Fruit fly (Drosophila melanogaster) whole organism, prepupa: Measurements from ENCODE around the gene Mkp3.

Source experiments
- Blimp-1 ChIP-seq: fragments of 200-800 bp; sonication (Bioruptor generic); optimal IDR thresholded peaks from 3 replicates; lab custom pipeline; 2017; ENCODE audit warnings: missing biosample characterization, missing genetic modification characterization, mild to moderate bottlenecking, moderate library complexity, missing genetic modification reagents
- CG10631 ChIP-seq: fragments of 200-800 bp; sonication (Bioruptor generic); optimal IDR thresholded peaks from 2 replicates; lab custom pipeline; 2016; ENCODE audit warnings: missing biosample characterization, missing genetic modification characterization
- CG10669 ChIP-seq: fragments of 200-800 bp; sonication (Bioruptor generic); optimal IDR thresholded peaks from 3 replicates; lab custom pipeline; 2018; ENCODE audit warnings: missing biosample characterization, mild to moderate bottlenecking, missing genetic modification characterization, moderate library complexity
- CG11902 ChIP-seq: fragments of 200-800 bp; sonication (Bioruptor generic); optimal IDR thresholded peaks from 3 replicates; lab custom pipeline; 2016; ENCODE audit warnings: missing biosample characterization, missing genetic modification characterization
- CG15336 ChIP-seq: fragments of 200-800 bp; sonication (Bioruptor generic); IDR thresholded peaks from 2 replicates; pipeline ENCODE4 v1.3.6; 2022; ENCODE audit warnings: missing biosample characterization, missing genetic modification characterization
- CG1621 ChIP-seq: fragments of 200-800 bp; sonication (Bioruptor generic); optimal IDR thresholded peaks from 3 replicates; lab custom pipeline; 2018; ENCODE audit warnings: missing biosample characterization, mild to moderate bottlenecking, missing genetic modification characterization
- CG3032 ChIP-seq: fragments of 200-800 bp; optimal IDR thresholded peaks from 2 replicates; lab custom pipeline; 2019; ENCODE audit warnings: missing biosample characterization, mild to moderate bottlenecking, missing genetic modification characterization, moderate library complexity
- CG32006 ChIP-seq: fragments of 200-800 bp; sonication (Bioruptor generic); optimal IDR thresholded peaks from 3 replicates; lab custom pipeline; 2017; ENCODE audit warnings: missing biosample characterization, mild to moderate bottlenecking, missing genetic modification characterization
- CG34406 ChIP-seq: fragments of 200-800 bp; sonication (Bioruptor generic); optimal IDR thresholded peaks from 3 replicates; lab custom pipeline; 2016; ENCODE audit warnings: missing biosample characterization, missing genetic modification characterization
- CG3919 ChIP-seq: fragments of 200-800 bp; sonication (Bioruptor generic); optimal IDR thresholded peaks from 3 replicates; lab custom pipeline; 2016; ENCODE audit warnings: missing biosample characterization, missing genetic modification characterization
- CG4318 ChIP-seq: fragments of 200-800 bp; sonication (Bioruptor generic); optimal IDR thresholded peaks from 3 replicates; lab custom pipeline; 2017; ENCODE audit warnings: missing biosample characterization, mild to moderate bottlenecking, missing genetic modification characterization
- CG6854 ChIP-seq: fragments of 200-800 bp; sonication (Bioruptor generic); optimal IDR thresholded peaks from 2 replicates; lab custom pipeline; 2017; ENCODE audit warnings: missing biosample characterization, mild to moderate bottlenecking, missing genetic modification characterization
- CG8319 ChIP-seq: fragments of 200-800 bp; sonication (Bioruptor generic); optimal IDR thresholded peaks from 3 replicates; lab custom pipeline; 2016; ENCODE audit warnings: missing biosample characterization, missing genetic modification characterization
- CG8632 ChIP-seq: fragments of 200-800 bp; sonication (Bioruptor generic); optimal IDR thresholded peaks from 3 replicates; lab custom pipeline; 2016; ENCODE audit warnings: missing biosample characterization, missing genetic modification characterization
- Eip75B ChIP-seq: fragments of 200-800 bp; sonication (Bioruptor generic); optimal IDR thresholded peaks from 3 replicates; lab custom pipeline; 2016; ENCODE audit warnings: missing biosample characterization, missing genetic modification characterization
- Eip78C ChIP-seq: fragments of 200-800 bp; sonication (Bioruptor generic); peaks from one replicate; lab custom pipeline; 2016; ENCODE audit warnings: missing biosample characterization, missing genetic modification characterization
- Eip93F ChIP-seq: fragments of 200-800 bp; sonication (Bioruptor generic); optimal IDR thresholded peaks from 2 replicates; lab custom pipeline; 2016; ENCODE audit warnings: missing biosample characterization, mild to moderate bottlenecking, missing genetic modification characterization
- Ets96B ChIP-seq: fragments of 200-800 bp; optimal IDR thresholded peaks from 2 replicates; lab custom pipeline; 2019; ENCODE audit warnings: missing biosample characterization, mild to moderate bottlenecking, missing genetic modification characterization, moderate library complexity
- Gug ChIP-seq: fragments of 200-800 bp; sonication (Bioruptor generic); IDR thresholded peaks from 2 replicates; pipeline ENCODE4 v1.3.6; 2022; ENCODE audit warnings: missing biosample characterization, missing genetic modification characterization
- Hr38 ChIP-seq: sonication (Bioruptor generic); optimal IDR thresholded peaks from 2 replicates; lab custom pipeline; 2016; ENCODE audit warnings: missing biosample characterization, missing genetic modification characterization
- Hr4 ChIP-seq: fragments of 200-800 bp; sonication (Bioruptor generic); optimal IDR thresholded peaks from 3 replicates; lab custom pipeline; 2016; ENCODE audit warnings: missing biosample characterization, missing genetic modification characterization
- Lpt ChIP-seq: fragments of 200-800 bp; sonication (Bioruptor generic); optimal IDR thresholded peaks from 3 replicates; lab custom pipeline; 2016; ENCODE audit warnings: missing biosample characterization, missing genetic modification characterization
- Met ChIP-seq: fragments of 200-800 bp; sonication (Bioruptor generic); optimal IDR thresholded peaks from 3 replicates; lab custom pipeline; 2016; ENCODE audit warnings: missing biosample characterization, missing genetic modification characterization
- Smox ChIP-seq: fragments of 200-800 bp; sonication (Bioruptor generic); optimal IDR thresholded peaks from 3 replicates; lab custom pipeline; 2016; ENCODE audit warnings: missing biosample characterization, missing genetic modification characterization
- Sox102F ChIP-seq: fragments of 200-800 bp; sonication (Bioruptor generic); optimal IDR thresholded peaks from 2 replicates; lab custom pipeline; 2016; ENCODE audit warnings: missing biosample characterization, mild to moderate bottlenecking, missing genetic modification characterization
- Sox14 ChIP-seq: fragments of 200-800 bp; sonication (Bioruptor generic); optimal IDR thresholded peaks from 3 replicates; lab custom pipeline; 2016; ENCODE audit warnings: missing biosample characterization, missing genetic modification characterization
- Sox15 ChIP-seq: fragments of 200-800 bp; sonication (Bioruptor generic); optimal IDR thresholded peaks from 3 replicates; lab custom pipeline; 2016; ENCODE audit warnings: missing biosample characterization, missing genetic modification characterization
- achi ChIP-seq: fragments of 200-800 bp; sonication (Bioruptor generic); optimal IDR thresholded peaks from 3 replicates; lab custom pipeline; 2016; ENCODE audit warnings: missing biosample characterization, missing genetic modification characterization
- acj6 ChIP-seq: fragments of 200-800 bp; sonication (Bioruptor generic); optimal IDR thresholded peaks from 3 replicates; lab custom pipeline; 2016; ENCODE audit warnings: missing biosample characterization, missing genetic modification characterization
- cyc ChIP-seq: fragments of 200-800 bp; sonication (Bioruptor generic); optimal IDR thresholded peaks from 3 replicates; lab custom pipeline; 2016; ENCODE audit warnings: missing biosample characterization, missing genetic modification characterization
- dac ChIP-seq: fragments of 200-800 bp; sonication (Bioruptor generic); optimal IDR thresholded peaks from 2 replicates; lab custom pipeline; 2017; ENCODE audit warnings: missing biosample characterization, mild to moderate bottlenecking, missing genetic modification characterization
- dsx ChIP-seq: fragments of 200-800 bp; optimal IDR thresholded peaks from 3 replicates; lab custom pipeline; 2019; ENCODE audit warnings: missing biosample characterization, mild to moderate bottlenecking, missing genetic modification characterization, moderate library complexity; ENCODE audit not compliant: poor library complexity, severe bottlenecking
- eg ChIP-seq: fragments of 200-800 bp; sonication (Bioruptor generic); IDR thresholded peaks from 3 replicates; pipeline ENCODE4 v1.3.6; 2022; ENCODE audit warnings: missing biosample characterization, missing genetic modification characterization
- esn ChIP-seq: fragments of 200-800 bp; sonication (Bioruptor generic); optimal IDR thresholded peaks from 2 replicates; lab custom pipeline; 2016; ENCODE audit warnings: missing biosample characterization, mild to moderate bottlenecking, missing genetic modification characterization, moderate library complexity
- fkh ChIP-seq: fragments of 200-800 bp; sonication (Bioruptor generic); optimal IDR thresholded peaks from 3 replicates; lab custom pipeline; 2017; ENCODE audit warnings: missing biosample characterization, mild to moderate bottlenecking, missing genetic modification characterization, moderate library complexity
- lz ChIP-seq: fragments of 200-800 bp; sonication (Bioruptor generic); optimal IDR thresholded peaks from 3 replicates; lab custom pipeline; 2016; ENCODE audit warnings: missing biosample characterization, missing genetic modification characterization
- pdm3 ChIP-seq: fragments of 200-800 bp; sonication (Bioruptor generic); optimal IDR thresholded peaks from 3 replicates; lab custom pipeline; 2016; ENCODE audit warnings: missing biosample characterization, missing genetic modification characterization
- salr ChIP-seq, 2 experiments: fragments of 200-800 bp; sonication (Bioruptor generic); optimal IDR thresholded peaks; 3 replicates each; lab custom pipeline; 2016 to 2018; ENCODE audit warnings: missing biosample characterization in 2 of 2, missing genetic modification characterization in 2 of 2, mild to moderate bottlenecking in 1 of 2
- spab ChIP-seq: fragments of 200-800 bp; sonication (Bioruptor generic); optimal IDR thresholded peaks from 2 replicates; lab custom pipeline; 2017; ENCODE audit warnings: missing biosample characterization, mild to moderate bottlenecking, missing genetic modification characterization, missing genetic modification reagents
- svp ChIP-seq: fragments of 200-800 bp; sonication (Bioruptor generic); peaks from one replicate; lab custom pipeline; 2016; ENCODE audit warnings: missing biosample characterization, missing genetic modification characterization
- topi ChIP-seq: fragments of 200-800 bp; sonication (Bioruptor generic); optimal IDR thresholded peaks from 3 replicates; lab custom pipeline; 2016; ENCODE audit warnings: missing biosample characterization, missing genetic modification characterization
- vri ChIP-seq: fragments of 200-800 bp; sonication (Bioruptor generic); optimal IDR thresholded peaks from 3 replicates; lab custom pipeline; 2016; ENCODE audit warnings: missing biosample characterization, mild to moderate bottlenecking, missing genetic modification characterization

Gene Mkp3

DNA sequence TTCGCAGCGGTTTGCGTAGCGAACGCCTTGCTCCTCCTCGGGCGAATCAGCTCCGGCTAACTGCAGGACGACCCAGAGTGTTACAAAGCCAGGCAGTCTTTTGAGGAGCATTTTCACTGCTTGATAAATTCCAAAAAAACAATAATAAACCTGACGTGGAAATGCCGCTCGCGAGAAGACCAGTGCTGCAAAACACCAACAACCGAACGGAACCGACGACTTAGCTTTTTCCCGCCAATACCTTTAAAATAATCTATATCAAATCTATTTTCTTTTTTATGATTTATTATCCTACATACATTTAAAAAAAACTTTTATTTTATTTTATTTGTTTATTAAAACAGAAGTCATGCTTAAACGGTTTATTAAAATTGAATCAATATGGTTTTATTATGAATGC, 9.8 kb upstream of the Mkp3 start, which contains the start of gene CNPYb:
TSS of gene CNPYb (minus strand) at position 186 of the 400 bp plus-strand sequence.
- TF ChIP-seq pdm3 (GFP tag; lab: Kevin White, UChicago) (no peak), Sox102F (no peak), CG8319 (GFP tag; lab: Kevin White, UChicago) (no peak), CG6854 (GFP tag; lab: Kevin White, UChicago) (peak; percentile 19), lz (GFP tag; lab: Kevin White, UChicago) (no peak), CG32006 (GFP tag; lab: Kevin White, UChicago) (no peak), CG8632 (GFP tag; lab: Kevin White, UChicago) (no peak), vri (GFP tag; lab: Kevin White, UChicago) (no peak), acj6 (GFP tag; lab: Kevin White, UChicago) (no peak), Met (GFP tag; lab: Kevin White, UChicago) (peak; percentile 6), esn (GFP tag; lab: Kevin White, UChicago) (peak; percentile 29), svp (GFP tag; lab: Kevin White, UChicago) (no peak), Eip78C (GFP tag; lab: Kevin White, UChicago) (peak; percentile 70)

- TF ChIP-seq CG10669 (GFP tag; lab: Kevin White, UChicago) (peak; percentile 15), CG11902 (GFP tag; lab: Kevin White, UChicago) (no peak), svp (GFP tag; lab: Kevin White, UChicago) (peak; percentile 75), CG3032 (tag; lab: Kevin White, UChicago) (no peak), fkh (GFP tag; lab: Kevin White, UChicago) (no peak), esn (GFP tag; lab: Kevin White, UChicago) (peak; percentile 14), salr (GFP tag; optimal IDR thresholded peaks at IDR 0.05; lab: Kevin White, UChicago) (no peak), CG4318 (GFP tag; lab: Kevin White, UChicago) (no peak), Ets96B (tag; lab: Kevin White, UChicago) (peak; percentile 40), CG1621 (tag; lab: Kevin White, UChicago) (peak; percentile 62), Sox14 (peak; percentile 87), Eip78C (GFP tag; lab: Kevin White, UChicago) (peak; percentile 64), spab (GFP tag; lab: Kevin White, UChicago) (no peak), Eip93F (GFP tag; lab: Kevin White, UChicago) (peak; percentile 86), dsx (GFP tag; lab: Kevin White, UChicago) (peak; percentile 6), Eip75B (GFP tag; lab: Kevin White, UChicago) (no peak), dac (GFP tag; lab: Kevin White, UChicago) (no peak), acj6 (GFP tag; lab: Kevin White, UChicago) (peak; percentile 15), Blimp-1 (GFP tag; lab: Kevin White, UChicago) (peak; percentile 47), CG15336 (GFP tag; lab: Robert Waterston, UW) (peak; percentile 48; the same call in 1 of the 2 replicates)
- TF ChIP-seq, all 60 proteins: peak for 12
These were observed 6.2 kb upstream of the Mkp3 start, which contains the start of gene MESR6 for dm6 chr3L:19092125-19093058. Gene MESR6, plus strand, starts transcription at chr3L:19092670.

- no peak for TF ChIP-seq topi (GFP tag; lab: Kevin White, UChicago)
- TF ChIP-seq Hr4 = no peak
- TF ChIP-seq CG10631 (GFP tag; lab: Kevin White, UChicago) = no peak
- TF ChIP-seq Eip93F (GFP tag; lab: Kevin White, UChicago) = peak; percentile 8
- no peak for TF ChIP-seq Sox102F
- no peak for TF ChIP-seq CG10669 (GFP tag; lab: Kevin White, UChicago)
- TF ChIP-seq pdm3 (GFP tag; lab: Kevin White, UChicago) = no peak
- TF ChIP-seq dsx (GFP tag; lab: Kevin White, UChicago) = peak; percentile 69
- no peak for TF ChIP-seq CG32006 (GFP tag; lab: Kevin White, UChicago)
- no peak for TF ChIP-seq Blimp-1 (GFP tag; lab: Kevin White, UChicago)
- TF ChIP-seq Lpt (GFP tag; lab: Kevin White, UChicago) = no peak
- TF ChIP-seq achi = peak; percentile 11
- no peak for TF ChIP-seq Smox (GFP tag; lab: Kevin White, UChicago)
- no peak for TF ChIP-seq cyc (GFP tag; lab: Kevin White, UChicago)
- no peak for TF ChIP-seq Sox14
- TF ChIP-seq eg (GFP tag; lab: Robert Waterston, UW) = no peak; the same call in 2 of the 3 replicates
- TF ChIP-seq Hr38 (GFP tag; lab: Kevin White, UChicago) = no peak
- TF ChIP-seq CG34406 (GFP tag; lab: Kevin White, UChicago) = peak; percentile 6
- no peak for TF ChIP-seq Sox15
- no peak for TF ChIP-seq Gug
- no peak for TF ChIP-seq CG3919 (GFP tag; lab: Kevin White, UChicago)
- peak; percentile 32 for TF ChIP-seq CG6854 (GFP tag; lab: Kevin White, UChicago)
- peak; percentile 1 for TF ChIP-seq Eip75B (GFP tag; lab: Kevin White, UChicago)
These were observed 5.3 kb upstream of the Mkp3 start for dm6 chr3L:19091423-19092124.
